Worm (Caenorhabditis elegans) whole organism, L3 larva: Measurements from ENCODE around the gene txt-12.
A peak's percentile ranks its signal among the peaks of the same experiment; 100 is the strongest.

ENCODE experiments used
- ama-1 ChIP-seq: fragments of 150-350 bp; optimal IDR thresholded peaks from 2 replicates; lab custom pipeline; 2018
- egl-27 ChIP-seq: sonication (generic microtip); optimal IDR thresholded peaks from 4 replicates; lab custom pipeline; 2017; ENCODE audit warnings: missing biosample characterization, missing genetic modification reagents, missing genetic modification characterization
- jun-1 ChIP-seq: fragments of 150-350 bp; optimal IDR thresholded peaks from 2 replicates; lab custom pipeline; 2014; ENCODE audit warnings: missing biosample characterization, missing genetic modification reagents, missing genetic modification characterization
- mdl-1 ChIP-seq: fragments of 150-350 bp; optimal IDR thresholded peaks from 2 replicates; lab custom pipeline; 2014; ENCODE audit warnings: missing biosample characterization, missing genetic modification characterization
- nhr-25 ChIP-seq: sonication (generic microtip); optimal IDR thresholded peaks from 2 replicates; lab custom pipeline; 2017; ENCODE audit warnings: missing biosample characterization, missing genetic modification characterization
- nhr-43 ChIP-seq: sonication (generic microtip); optimal IDR thresholded peaks from 2 replicates; lab custom pipeline; 2016; ENCODE audit warnings: mild to moderate bottlenecking, missing genetic modification characterization, missing compliant biosample characterization; ENCODE audit not compliant: poor library complexity, severe bottlenecking
- pqm-1 ChIP-seq: fragments of 150-350 bp; optimal IDR thresholded peaks from 2 replicates; lab custom pipeline; 2017; ENCODE audit warnings: missing biosample characterization, missing genetic modification characterization, inconsistent platforms

DNA sequence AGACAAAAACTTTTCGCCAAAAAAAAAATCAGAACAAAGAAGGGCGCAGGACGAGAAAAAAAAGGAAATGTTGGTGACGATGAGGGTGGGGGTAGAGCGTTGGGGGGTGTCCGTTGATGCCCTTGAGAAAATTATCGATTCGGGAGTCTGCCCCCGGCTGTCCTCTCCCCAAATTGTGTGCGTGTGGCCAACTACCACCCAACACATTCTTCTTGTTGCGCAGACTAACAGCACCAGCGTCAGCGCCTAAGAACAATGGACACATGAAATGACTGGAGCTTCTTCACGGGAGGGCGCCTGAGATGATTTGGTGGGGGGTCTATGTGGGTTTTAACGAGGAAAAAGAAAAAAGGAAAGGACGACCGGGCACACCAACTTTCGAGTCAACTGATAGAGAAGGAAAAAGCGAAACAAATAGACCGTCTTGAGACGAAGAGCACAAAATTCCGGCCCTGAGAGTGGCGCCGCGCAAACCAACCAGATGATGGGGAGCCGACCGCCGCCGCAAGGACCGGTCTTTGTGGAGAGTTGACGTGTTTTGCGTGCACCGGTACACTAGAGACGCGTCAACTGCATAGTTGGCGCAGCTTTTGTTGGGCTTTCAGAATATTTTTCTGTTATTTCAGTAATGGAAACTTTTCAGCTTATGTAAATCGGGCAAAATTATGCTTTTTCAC lies 27.6 kb upstream of the txt-12 start, which contains the start of gene C25D7.9:
- TF ChIP-seq nhr-25: peak; percentile 6
- TF ChIP-seq jun-1: no peak
- TF ChIP-seq nhr-43 (tag; lab: Kevin White, UChicago): no peak
- no peak for TF ChIP-seq ama-1 (lab: Kevin White, UChicago)
- TF ChIP-seq egl-27 (tag; lab: Kevin White, UChicago): no peak
- TF ChIP-seq pqm-1 (tag; lab: Kevin White, UChicago): no peak
- no peak for TF ChIP-seq mdl-1 (tag; lab: Kevin White, UChicago)
